Worm (Caenorhabditis elegans) whole organism, L3 larva: ENCODE data around the gene E02H9.3.
"Not testable (repeated sequence)": the region's sequence is repeated elsewhere in the genome, so short reads cannot be mapped to it uniquely, and the experiment has no call there.

Experiments used
- ZK546.5 ChIP-seq: sonication (generic microtip); optimal IDR thresholded peaks from 2 replicates; lab custom pipeline; 2017; ENCODE audit warnings: missing biosample characterization, missing genetic modification characterization
- aly-2 ChIP-seq: fragments of 150-350 bp; optimal IDR thresholded peaks from 2 replicates; lab custom pipeline; 2014; ENCODE audit warnings: missing biosample characterization, missing genetic modification characterization
- ceh-82 ChIP-seq: fragments of 150-350 bp; optimal IDR thresholded peaks from 2 replicates; lab custom pipeline; 2014; ENCODE audit warnings: missing biosample characterization, missing genetic modification characterization
- egl-5 ChIP-seq: fragments of 150-350 bp; optimal IDR thresholded peaks from 2 replicates; lab custom pipeline; 2017; ENCODE audit warnings: missing biosample characterization, missing genetic modification reagents, missing genetic modification characterization, inconsistent platforms
- elt-2 ChIP-seq: sonication (generic microtip); optimal IDR thresholded peaks from 2 replicates; lab custom pipeline; 2016; ENCODE audit warnings: missing genetic modification reagents, mild to moderate bottlenecking, missing genetic modification characterization, missing compliant biosample characterization
- fkh-10 ChIP-seq: sonication (generic microtip); optimal IDR thresholded peaks from 2 replicates; lab custom pipeline; 2017; ENCODE audit warnings: missing biosample characterization, missing genetic modification reagents, missing genetic modification characterization
- hmg-11 ChIP-seq: sonication (generic microtip); optimal IDR thresholded peaks from 2 replicates; lab custom pipeline; 2016; ENCODE audit warnings: missing genetic modification characterization, missing compliant biosample characterization
- jun-1 ChIP-seq: fragments of 150-350 bp; optimal IDR thresholded peaks from 2 replicates; lab custom pipeline; 2014; ENCODE audit warnings: missing biosample characterization, missing genetic modification reagents, missing genetic modification characterization
- lin-15B ChIP-seq: fragments of 150-350 bp; optimal IDR thresholded peaks from 2 replicates; lab custom pipeline; 2014; ENCODE audit warnings: missing biosample characterization, missing genetic modification characterization
- lin-39 ChIP-seq: fragments of 150-350 bp; optimal IDR thresholded peaks from 2 replicates; lab custom pipeline; 2018; ENCODE audit warnings: missing biosample characterization, missing genetic modification reagents, missing genetic modification characterization
- mdl-1 ChIP-seq: fragments of 150-350 bp; optimal IDR thresholded peaks from 2 replicates; lab custom pipeline; 2014; ENCODE audit warnings: missing biosample characterization, missing genetic modification characterization
- mml-1 ChIP-seq: fragments of 150-350 bp; sonication (generic microtip); optimal IDR thresholded peaks from 3 replicates; lab custom pipeline; 2014; ENCODE audit warnings: missing biosample characterization, missing genetic modification characterization
- nhr-11 ChIP-seq: fragments of 150-350 bp; optimal IDR thresholded peaks from 2 replicates; lab custom pipeline; 2014; ENCODE audit warnings: missing biosample characterization, missing genetic modification characterization
- nhr-12 ChIP-seq: fragments of 150-350 bp; optimal IDR thresholded peaks from 2 replicates; lab custom pipeline; 2014; ENCODE audit warnings: missing biosample characterization, missing genetic modification characterization
- nhr-23 ChIP-seq: fragments of 150-350 bp; optimal IDR thresholded peaks from 2 replicates; lab custom pipeline; 2014; ENCODE audit warnings: missing biosample characterization, missing genetic modification reagents, missing genetic modification characterization
- nhr-25 ChIP-seq: sonication (generic microtip); optimal IDR thresholded peaks from 2 replicates; lab custom pipeline; 2017; ENCODE audit warnings: missing biosample characterization, missing genetic modification characterization
- nhr-43 ChIP-seq: sonication (generic microtip); optimal IDR thresholded peaks from 2 replicates; lab custom pipeline; 2016; ENCODE audit warnings: mild to moderate bottlenecking, missing genetic modification characterization, missing compliant biosample characterization; ENCODE audit not compliant: poor library complexity, severe bottlenecking
- nhr-67 ChIP-seq: fragments of 150-350 bp; optimal IDR thresholded peaks from 2 replicates; lab custom pipeline; 2014; ENCODE audit warnings: missing biosample characterization, missing genetic modification characterization
- nhr-76 ChIP-seq: fragments of 150-350 bp; sonication (generic microtip); optimal IDR thresholded peaks from 5 replicates; lab custom pipeline; 2014; ENCODE audit warnings: missing biosample characterization, missing genetic modification characterization
- nhr-77 ChIP-seq: fragments of 150-350 bp; optimal IDR thresholded peaks from 2 replicates; lab custom pipeline; 2014; ENCODE audit warnings: missing biosample characterization, missing genetic modification characterization
- pha-4 ChIP-seq: fragments of 150-350 bp; optimal IDR thresholded peaks from 2 replicates; lab custom pipeline; 2014; ENCODE audit warnings: missing biosample characterization, missing genetic modification reagents, missing genetic modification characterization
- pqm-1 ChIP-seq: fragments of 150-350 bp; optimal IDR thresholded peaks from 2 replicates; lab custom pipeline; 2017; ENCODE audit warnings: missing biosample characterization, missing genetic modification characterization, inconsistent platforms
- skn-1 ChIP-seq: fragments of 150-350 bp; optimal IDR thresholded peaks from 2 replicates; lab custom pipeline; 2014; ENCODE audit warnings: missing biosample characterization, missing genetic modification characterization
- tbx-2 ChIP-seq: sonication (generic microtip); optimal IDR thresholded peaks from 2 replicates; lab custom pipeline; 2016; ENCODE audit warnings: mild to moderate bottlenecking, missing genetic modification characterization, missing compliant biosample characterization
- unc-62 ChIP-seq: fragments of 150-350 bp; sonication (generic microtip); optimal IDR thresholded peaks from 4 replicates; lab custom pipeline; 2014; ENCODE audit warnings: missing biosample characterization, missing genetic modification reagents, missing genetic modification characterization
- zag-1 ChIP-seq: fragments of 150-350 bp; optimal IDR thresholded peaks from 2 replicates; lab custom pipeline; 2014; ENCODE audit warnings: missing biosample characterization, missing genetic modification characterization
- ztf-11 ChIP-seq: fragments of 150-350 bp; optimal IDR thresholded peaks from 2 replicates; lab custom pipeline; 2014; ENCODE audit warnings: missing biosample characterization, missing genetic modification characterization
- ztf-4 ChIP-seq: fragments of 150-350 bp; optimal IDR thresholded peaks from 2 replicates; lab custom pipeline; 2014; ENCODE audit warnings: missing biosample characterization, missing genetic modification characterization

Gene E02H9.3

DNA sequence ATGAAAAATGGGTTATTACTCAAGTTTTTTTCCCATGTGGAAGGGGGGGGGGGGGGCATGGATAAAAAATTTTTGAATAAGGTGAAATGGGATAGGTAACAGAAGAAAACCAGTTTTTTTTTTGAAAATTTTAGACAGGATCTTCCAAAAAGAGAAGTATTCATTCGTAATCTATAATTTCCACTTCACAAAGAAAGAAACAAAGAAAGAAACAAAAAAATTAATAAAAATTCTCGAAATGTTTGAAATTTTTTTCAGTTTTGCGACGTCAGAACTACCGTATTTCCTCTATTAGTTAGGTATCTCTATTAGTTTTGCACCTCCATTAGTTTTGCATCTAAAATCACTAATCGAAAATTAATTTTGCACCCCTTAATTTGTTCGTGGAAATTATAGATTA is 23.5 kb upstream of the E02H9.3 start, which contains the start of gene W04B5.6:
W04B5.6 (minus strand) TSS at position 101 of the 400 bp plus-strand sequence.
- not testable (repeated sequence) for TF ChIP-seq pqm-1; aly-2 (tag; lab: Kevin White, UChicago); hmg-11 (tag; lab: Kevin White, UChicago)

- TF ChIP-seq ztf-4 (tag; lab: Kevin White, UChicago); fkh-10 (GFP tag; lab: Kevin White, UChicago); mdl-1 (tag; lab: Kevin White, UChicago): not testable (repeated sequence)
These were observed 23.0 kb upstream of the E02H9.3 start, which contains the start of gene E02H9.6 for ce11 chrIII:2435805-2436204. Gene E02H9.6, plus strand, starts transcription at chrIII:2436105.

DNA sequence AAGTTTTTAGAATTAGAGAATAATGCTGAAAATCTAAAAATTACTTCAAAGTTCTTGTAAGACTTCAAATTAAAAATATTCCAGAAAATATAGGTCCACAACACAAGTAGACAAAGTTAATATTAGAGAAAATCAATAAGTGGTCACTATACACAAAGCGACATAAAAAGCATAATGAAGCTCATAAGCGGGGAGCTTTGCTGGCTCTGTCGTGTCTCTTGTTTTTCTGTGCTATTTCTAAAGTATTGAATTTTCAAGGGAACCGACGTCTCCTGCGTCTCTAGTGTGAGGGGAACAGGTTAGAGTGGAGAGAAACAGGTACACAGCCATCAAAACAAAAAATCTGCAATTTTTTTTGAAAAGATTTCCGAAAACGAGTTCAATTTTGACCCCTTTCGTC is 20.3 kb upstream of the E02H9.3 start, which contains the start of gene E02H9.13:
E02H9.13 (minus strand) TSS at position 199 of the 400 bp plus-strand sequence.
- no peak for TF ChIP-seq skn-1
- TF ChIP-seq hmg-11 (tag; lab: Kevin White, UChicago), result no peak
- no peak for TF ChIP-seq lin-39
- TF ChIP-seq nhr-11 (tag; lab: Kevin White, UChicago), result no peak
- TF ChIP-seq egl-5 (tag; lab: Kevin White, UChicago), result no peak
- TF ChIP-seq fkh-10 (GFP tag; lab: Kevin White, UChicago), result no peak
- TF ChIP-seq nhr-77 (tag; lab: Kevin White, UChicago), result no peak
- TF ChIP-seq tbx-2 (tag; lab: Kevin White, UChicago), result no peak
- TF ChIP-seq ceh-82 (tag; lab: Kevin White, UChicago), result no peak
- TF ChIP-seq mdl-1 (tag; lab: Kevin White, UChicago), result no peak
- no peak for TF ChIP-seq nhr-12 (tag; lab: Kevin White, UChicago)
- TF ChIP-seq ztf-11, result no peak
- no peak for TF ChIP-seq ztf-4 (tag; lab: Kevin White, UChicago)
- no peak for TF ChIP-seq nhr-23
- TF ChIP-seq nhr-76 (tag; lab: Kevin White, UChicago), result no peak
- TF ChIP-seq aly-2 (tag; lab: Kevin White, UChicago), result no peak
- no peak for TF ChIP-seq ZK546.5 (tag; lab: Kevin White, UChicago)
- TF ChIP-seq mml-1 (tag; lab: Kevin White, UChicago), result no peak
- no peak for TF ChIP-seq zag-1

DNA sequence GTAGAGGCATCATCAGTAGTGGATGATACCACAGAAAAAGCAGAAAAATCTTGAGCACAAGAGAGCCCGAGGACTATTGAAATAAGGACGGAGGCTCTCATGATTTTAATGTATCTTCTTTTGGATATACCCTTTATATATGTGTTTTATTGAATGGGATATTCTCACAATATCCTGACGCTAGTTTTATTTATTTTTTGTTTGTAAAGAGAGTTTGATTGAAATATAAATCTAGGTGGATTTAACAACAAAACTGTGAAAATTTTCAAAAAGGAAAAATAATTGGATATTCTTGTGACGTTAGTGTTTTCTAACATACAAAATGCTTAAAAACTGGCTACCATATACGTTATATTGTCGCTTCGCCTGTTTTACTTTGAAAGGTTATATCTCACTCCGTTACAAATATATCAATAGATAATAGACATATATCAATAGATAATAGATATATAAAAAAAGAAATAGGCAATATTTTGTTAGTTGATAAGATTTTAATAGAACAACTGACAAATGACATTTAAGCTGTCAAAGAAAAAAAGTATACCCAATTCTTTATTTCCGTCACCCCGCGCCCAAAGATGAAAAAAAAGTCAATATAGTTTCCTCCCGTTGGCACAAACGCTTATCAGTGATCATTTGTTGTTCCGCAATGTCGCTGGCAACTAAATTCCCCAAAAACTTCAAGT is 13.1 kb upstream of the E02H9.3 start, which contains the start of the genes E02H9.7 and klo-2:
E02H9.7 (minus strand) TSS at position 101 of the 686 bp plus-strand sequence.
klo-2 (plus strand) TSS at position 636 of the 686 bp plus-strand sequence.
- TF ChIP-seq elt-2 (peak; percentile 30), ZK546.5 (tag; lab: Kevin White, UChicago) (no peak), nhr-67 (tag; lab: Kevin White, UChicago) (no peak)

ce11 chrIII:2454757-2455306 is 4.0 kb upstream of the E02H9.3 start, which contains the start of gene nhr-121:
Gene nhr-121, minus strand, starts transcription at chrIII:2454807.
- TF ChIP-seq hmg-11 (tag; lab: Kevin White, UChicago) (no peak), nhr-77 (tag; lab: Kevin White, UChicago) (no peak), mdl-1 (tag; lab: Kevin White, UChicago) (no peak), nhr-43 (tag; lab: Kevin White, UChicago) (no peak), ztf-4 (tag; lab: Kevin White, UChicago) (no peak), unc-62 (GFP tag; lab: Kevin White, UChicago) (no peak), pqm-1 (peak; percentile 97), lin-15B (tag; lab: Kevin White, UChicago) (no peak), nhr-76 (tag; lab: Kevin White, UChicago) (no peak), ceh-82 (tag; lab: Kevin White, UChicago) (no peak), elt-2 (peak; percentile 82), nhr-67 (tag; lab: Kevin White, UChicago) (no peak), pha-4 (tag; lab: Kevin White, UChicago) (peak; percentile 39), jun-1 (peak; percentile 21)

DNA sequence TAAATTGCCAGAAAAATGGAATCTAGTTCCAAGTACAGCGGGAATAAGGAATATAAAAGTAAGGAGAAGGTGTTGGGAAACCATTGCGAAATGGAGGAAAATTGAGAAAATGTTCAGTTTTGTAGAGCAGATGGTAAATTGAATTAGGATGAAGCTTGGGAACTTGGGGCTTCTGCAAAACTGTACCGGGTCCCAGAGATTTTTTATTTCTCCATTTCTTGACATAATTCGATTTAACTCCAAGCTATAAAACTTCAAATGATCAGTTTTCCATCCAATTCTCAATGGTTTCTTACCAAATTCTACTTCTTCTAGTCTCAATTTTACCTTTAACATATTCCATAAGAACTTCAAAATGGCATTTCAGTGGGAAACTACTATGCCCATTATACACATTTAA is 9.4 kb downstream of the E02H9.3 start, which contains the start of the genes E02H9.9 and E02H9.1:
E02H9.9 (minus strand) TSS at position 101 of the 400 bp plus-strand sequence.
E02H9.1 (plus strand) TSS at position 285 of the 400 bp plus-strand sequence.
- TF ChIP-seq ZK546.5 (tag; lab: Kevin White, UChicago), result no peak
- no peak for TF ChIP-seq nhr-43 (tag; lab: Kevin White, UChicago)
- TF ChIP-seq mml-1 (tag; lab: Kevin White, UChicago), result no peak
- TF ChIP-seq nhr-25, result no peak
